Worm (Caenorhabditis elegans): ENCODE results near the gene C49F5.5.

C49F5.5 gene

ce11 chrX:11992246-11992645, 6.3 kb downstream of the C49F5.5 start:
- TF ChIP-seq aly-2 (tag; optimal IDR thresholded peaks at IDR 0.05) (no peak), F16B12.6 (tag; optimal IDR thresholded peaks at IDR 0.05) (no peak), pax-3 (tag; optimal IDR thresholded peaks at IDR 0.05) (no peak), skn-1 (tag; optimal IDR thresholded peaks at IDR 0.05) (no peak), pqm-1 (tag; optimal IDR thresholded peaks at IDR 0.05) (no peak), tlp-1 (tag; optimal IDR thresholded peaks at IDR 0.05) (no peak), ceh-8 (GFP tag; optimal IDR thresholded peaks at IDR 0.05) (no peak)

ce11 chrX:11992778-11993177, 6.8 kb downstream of the C49F5.5 start:
- TF ChIP-seq ztf-11 (tag; optimal IDR thresholded peaks at IDR 0.05) (no peak), lin-13 (GFP tag; optimal IDR thresholded peaks at IDR 0.05) (no peak), ama-1 (optimal IDR thresholded peaks at IDR 0.05) (no peak), efl-1 (optimal IDR thresholded peaks at IDR 0.05) (no peak), efl-1 (GFP tag; optimal IDR thresholded peaks at IDR 0.05 in 1 of 2) (peak in 1 of 2 experiments; percentile 38), ets-5 (GFP tag; IDR thresholded peaks at IDR 0.05) (no peak), elt-3 (tag; optimal IDR thresholded peaks at IDR 0.05) (peak in 1 of 6 experiments; percentile 38), blmp-1 (tag; optimal IDR thresholded peaks at IDR 0.05) (peak; percentile 45), pag-3 (tag; optimal IDR thresholded peaks at IDR 0.05; ENCODE audit: borderline replicate concordance, insufficient read depth) (no peak), ceh-90 (tag; optimal IDR thresholded peaks at IDR 0.05) (no peak), mdl-1 (tag; optimal IDR thresholded peaks at IDR 0.05) (no peak), efl-3 (GFP tag; optimal IDR thresholded peaks at IDR 0.05) (no peak), nhr-12 (tag; optimal IDR thresholded peaks at IDR 0.05) (no peak)

ce11 chrX:11993327-11993726, 7.3 kb downstream of the C49F5.5 start:
- no peak; the same call in 1 of the 2 replicates for TF ChIP-seq nhr-19 (GFP tag; conservative IDR thresholded peaks at IDR 0.05)
- TF ChIP-seq lir-3 (tag; optimal IDR thresholded peaks at IDR 0.05; ENCODE audit: poor library complexity), result no peak
- peak; percentile 31 for TF ChIP-seq nhr-90 (tag; optimal IDR thresholded peaks at IDR 0.05; ENCODE audit: poor library complexity)
- no peak for TF ChIP-seq ces-1 (GFP tag; optimal IDR thresholded peaks at IDR 0.05)
- no peak for TF ChIP-seq nhr-71 (tag; optimal IDR thresholded peaks at IDR 0.05)
- no peak for TF ChIP-seq unc-86 (tag; optimal IDR thresholded peaks at IDR 0.05)
- no peak for TF ChIP-seq nhr-28 (tag; optimal IDR thresholded peaks at IDR 0.05)
- peak in 1 of 2 experiments; percentile 4 for TF ChIP-seq lin-35 (GFP tag; optimal IDR thresholded peaks at IDR 0.05)
- no peak for TF ChIP-seq ceh-82 (tag; optimal IDR thresholded peaks at IDR 0.05)

- TF ChIP-seq efl-1 (optimal IDR thresholded peaks at IDR 0.05), result no peak
- peak in 1 of 2 experiments; percentile 63 for TF ChIP-seq efl-1 (GFP tag; optimal IDR thresholded peaks at IDR 0.05 in 1 of 2)
- TF ChIP-seq mep-1 (tag; optimal IDR thresholded peaks at IDR 0.05), result no peak
- TF ChIP-seq elt-3 (tag; optimal IDR thresholded peaks at IDR 0.05), result peak in 1 of 6 experiments; percentile 33
- TF ChIP-seq snu-23 (GFP tag; optimal IDR thresholded peaks at IDR 0.05), result peak; percentile 3
- TF ChIP-seq sox-4 (tag; optimal IDR thresholded peaks at IDR 0.05), result no peak
- no peak for TF ChIP-seq skn-1 (tag; optimal IDR thresholded peaks at IDR 0.05)
- TF ChIP-seq efl-3 (GFP tag; optimal IDR thresholded peaks at IDR 0.05), result no peak
- TF ChIP-seq nhr-76 (tag; optimal IDR thresholded peaks at IDR 0.05), result no peak
- TF ChIP-seq nhr-85 (tag), result peak; percentile 70
- peak; percentile 4 for TF ChIP-seq nhr-71 (tag; optimal IDR thresholded peaks at IDR 0.05)
- no peak for TF ChIP-seq lin-15B (tag; optimal IDR thresholded peaks at IDR 0.05)
- TF ChIP-seq lin-13 (GFP tag; optimal IDR thresholded peaks at IDR 0.05), result no peak
- no peak for TF ChIP-seq ceh-8 (GFP tag; optimal IDR thresholded peaks at IDR 0.05)
- TF ChIP-seq fkh-10 (GFP tag; optimal IDR thresholded peaks at IDR 0.05), result no peak
- no peak for TF ChIP-seq ceh-63 (GFP tag; optimal IDR thresholded peaks at IDR 0.05)
- TF ChIP-seq aly-2 (tag; optimal IDR thresholded peaks at IDR 0.05), result no peak
- no peak for TF ChIP-seq mef-2 (tag; optimal IDR thresholded peaks at IDR 0.05)
- no peak for TF ChIP-seq unc-130 (tag; optimal IDR thresholded peaks at IDR 0.05)
- TF ChIP-seq alr-1 (tag; optimal IDR thresholded peaks at IDR 0.05; ENCODE audit: borderline replicate concordance), result no peak
- TF ChIP-seq sptf-1 (tag; optimal IDR thresholded peaks at IDR 0.05), result no peak
- TF ChIP-seq pag-3 (tag; optimal IDR thresholded peaks at IDR 0.05; ENCODE audit: borderline replicate concordance, insufficient read depth), result no peak
- no peak for TF ChIP-seq egl-27 (tag; optimal IDR thresholded peaks at IDR 0.05)
- no peak for TF ChIP-seq sup-37 (GFP tag; optimal IDR thresholded peaks at IDR 0.05)
- peak; percentile 33 for TF ChIP-seq lin-14 (GFP tag; optimal IDR thresholded peaks at IDR 0.05)
- TF ChIP-seq nhr-20 (tag; optimal IDR thresholded peaks at IDR 0.05), result peak; percentile 18
- no peak for TF ChIP-seq Y116A8C.19 (tag; optimal IDR thresholded peaks at IDR 0.05; ENCODE audit: borderline replicate concordance)
- TF ChIP-seq blmp-1 (tag; optimal IDR thresholded peaks at IDR 0.05), result peak; percentile 17
- TF ChIP-seq hlh-4 (tag; optimal IDR thresholded peaks at IDR 0.05), result no peak
These were observed 8.5 kb downstream of the C49F5.5 start, which contains the start of gene C49F5.7 for ce11 chrX:11994484-11994883. TSS of gene C49F5.7 (plus strand) at chrX:11994784.

Data from whole organism, L1 larva.